Worm (Caenorhabditis elegans): ENCODE results near the gene R144.13.

R144.13 gene

ce11 chrIII:5025136-5025629 lies 2.1 kb downstream of the R144.13 start (continued):
- TF ChIP-seq tbx-2 (tag; optimal IDR thresholded peaks at IDR 0.05) (peak; percentile 1), nhr-85 (tag) (peak; percentile 66), nhr-84 (tag; optimal IDR thresholded peaks at IDR 0.05) (no peak), unc-62 (GFP tag; optimal IDR thresholded peaks at IDR 0.05) (no peak), irx-1 (tag; optimal IDR thresholded peaks at IDR 0.05) (no peak), nhr-12 (tag; optimal IDR thresholded peaks at IDR 0.05) (no peak), alr-1 (tag; optimal IDR thresholded peaks at IDR 0.05; ENCODE audit: borderline replicate concordance) (no peak), tlp-1 (tag; optimal IDR thresholded peaks at IDR 0.05) (no peak), blmp-1 (tag; optimal IDR thresholded peaks at IDR 0.05) (no peak), elt-2 (tag; optimal IDR thresholded peaks at IDR 0.05) (peak; percentile 34), snu-23 (GFP tag; optimal IDR thresholded peaks at IDR 0.05) (no peak), snpc-4 (tag; optimal IDR thresholded peaks at IDR 0.05) (no peak), lin-15B (tag; optimal IDR thresholded peaks at IDR 0.05) (no peak), nhr-11 (tag; optimal IDR thresholded peaks at IDR 0.05) (no peak), swsn-7 (tag; optimal IDR thresholded peaks at IDR 0.05) (peak; percentile 22), sox-4 (tag; optimal IDR thresholded peaks at IDR 0.05) (peak; percentile 22), ceh-8 (GFP tag; optimal IDR thresholded peaks at IDR 0.05) (no peak), nhr-19 (GFP tag; conservative IDR thresholded peaks at IDR 0.05) (peak; percentile 32), C04F5.9 (tag; optimal IDR thresholded peaks at IDR 0.05) (no peak), ets-5 (GFP tag; IDR thresholded peaks at IDR 0.05) (no peak), dsc-1 (tag; optimal IDR thresholded peaks at IDR 0.05) (peak; percentile 0), zag-1 (tag; optimal IDR thresholded peaks at IDR 0.05) (no peak), aly-2 (tag; optimal IDR thresholded peaks at IDR 0.05) (no peak), unc-98 (GFP tag; IDR thresholded peaks at IDR 0.05) (no peak), grh-1 (GFP tag; IDR thresholded peaks at IDR 0.05) (peak; percentile 36; the same call in 1 of the 2 replicates), pax-3 (tag; optimal IDR thresholded peaks at IDR 0.05) (peak; percentile 32), fkh-10 (GFP tag; optimal IDR thresholded peaks at IDR 0.05) (no peak), nhr-28 (tag; optimal IDR thresholded peaks at IDR 0.05) (no peak), Y116A8C.19 (tag; optimal IDR thresholded peaks at IDR 0.05; ENCODE audit: borderline replicate concordance) (no peak), fkh-8 (tag; optimal IDR thresholded peaks at IDR 0.05) (no peak), rnt-1 (tag; optimal IDR thresholded peaks at IDR 0.05) (peak; percentile 34), hlh-17 (GFP tag; optimal IDR thresholded peaks at IDR 0.05; ENCODE audit: borderline replicate concordance) (no peak), hlh-4 (tag; optimal IDR thresholded peaks at IDR 0.05) (no peak), lin-35 (GFP tag; optimal IDR thresholded peaks at IDR 0.05) (peak in 1 of 2 experiments; percentile 42), vab-15 (tag; optimal IDR thresholded peaks at IDR 0.05) (peak; percentile 3), ceh-82 (tag; optimal IDR thresholded peaks at IDR 0.05) (no peak), pqm-1 (tag; optimal IDR thresholded peaks at IDR 0.05) (no peak), nhr-77 (tag; optimal IDR thresholded peaks at IDR 0.05) (no peak), hpl-2 (GFP tag; optimal IDR thresholded peaks at IDR 0.05) (no peak), unc-30 (tag; optimal IDR thresholded peaks at IDR 0.05) (no peak), F16B12.6 (tag; optimal IDR thresholded peaks at IDR 0.05) (no peak), ces-1 (GFP tag; optimal IDR thresholded peaks at IDR 0.05) (no peak), nhr-20 (tag; optimal IDR thresholded peaks at IDR 0.05) (peak; percentile 43), ceh-63 (GFP tag; optimal IDR thresholded peaks at IDR 0.05) (no peak), unc-86 (tag; optimal IDR thresholded peaks at IDR 0.05) (no peak), lin-14 (GFP tag; optimal IDR thresholded peaks at IDR 0.05) (no peak), aha-1 (tag; optimal IDR thresholded peaks at IDR 0.05) (no peak), sptf-1 (tag; optimal IDR thresholded peaks at IDR 0.05) (no peak), ztf-4 (tag; optimal IDR thresholded peaks at IDR 0.05) (peak; percentile 86), C16A3.4 (tag; optimal IDR thresholded peaks at IDR 0.05) (no peak), C34B4.2 (tag; optimal IDR thresholded peaks at IDR 0.05) (no peak), nhr-237 (tag; optimal IDR thresholded peaks at IDR 0.05) (no peak), efl-3 (GFP tag; optimal IDR thresholded peaks at IDR 0.05) (no peak), zip-4 (GFP tag; optimal IDR thresholded peaks at IDR 0.05) (peak; percentile 31), ama-1 (optimal IDR thresholded peaks at IDR 0.05) (peak; percentile 92)

Data from whole organism, L1 larva.